Fruit fly (Drosophila melanogaster): ENCODE data around the gene Rhau.

Gene Rhau

dm6 chr2L:20752160-20752559 is 5.6 kb downstream of the Rhau start, which contains the start of the genes Amacr and Ns4 (continued):
- TF ChIP-seq nerfin-2 (GFP tag; IDR thresholded peaks at IDR 0.05; ENCODE audit: partially characterized antibody) (no peak), CG13424 (tag; optimal IDR thresholded peaks at IDR 0.05) (peak; percentile 65), D (optimal IDR thresholded peaks at IDR 0.05) (no peak), D (GFP tag; optimal IDR thresholded peaks at IDR 0.05) (no peak), dysf (GFP tag; IDR thresholded peaks at IDR 0.05) (peak; percentile 61; the same call in 2 of the 3 replicates), CG10147 (GFP tag; optimal IDR thresholded peaks at IDR 0.05) (no peak), Dip2 (GFP tag; IDR thresholded peaks at IDR 0.05) (no peak), disco-r (GFP tag; optimal IDR thresholded peaks at IDR 0.05) (no peak), Hand (GFP tag; optimal IDR thresholded peaks at IDR 0.05) (no peak), CG2875 (GFP tag; optimal IDR thresholded peaks at IDR 0.05) (no peak), CG32772 (GFP tag; IDR thresholded peaks at IDR 0.05) (no peak), CG8388 (GFP tag; optimal IDR thresholded peaks at IDR 0.05) (no peak), Dfd (GFP tag; optimal IDR thresholded peaks at IDR 0.05) (no peak), pho (GFP tag; optimal IDR thresholded peaks at IDR 0.05) (peak; percentile 61), CG15073 (GFP tag; optimal IDR thresholded peaks at IDR 0.05) (no peak), lola (GFP tag; optimal IDR thresholded peaks at IDR 0.05) (peak in 1 of 3 experiments; percentile 37), HmgZ (tag; optimal IDR thresholded peaks at IDR 0.05) (peak; percentile 52), zfh1 (GFP tag; IDR thresholded peaks at IDR 0.05) (0 out of 3 replicates have a peak, but pooled peaks have one; percentile 33), twi (tag; optimal IDR thresholded peaks at IDR 0.05) (peak; percentile 48), Ets97D (GFP tag; optimal IDR thresholded peaks at IDR 0.05) (peak; percentile 13), ken (GFP tag; IDR thresholded peaks at IDR 0.05) (0 out of 3 replicates have a peak, but pooled peaks have one; percentile 28), TFAM (GFP tag; optimal IDR thresholded peaks at IDR 0.05) (no peak), Dad (GFP tag; optimal IDR thresholded peaks at IDR 0.05) (peak; percentile 25), CG14441 (GFP tag; IDR thresholded peaks at IDR 0.05) (peak; percentile 17; the same call in 1 of the 2 replicates), dm (GFP tag; optimal IDR thresholded peaks at IDR 0.05) (peak; percentile 35), CrebB (tag; optimal IDR thresholded peaks at IDR 0.05) (peak; percentile 28), E2f2 (GFP tag; IDR thresholded peaks at IDR 0.05) (peak; percentile 38; the same call in 1 of the 2 replicates), ftz-f1 (GFP tag; optimal IDR thresholded peaks at IDR 0.05) (no peak), NC2β (GFP tag; optimal IDR thresholded peaks at IDR 0.05) (peak; percentile 25), CG4424 (GFP tag; optimal IDR thresholded peaks at IDR 0.05) (peak; percentile 31), CG11696 (GFP tag; IDR thresholded peaks at IDR 0.05) (0 out of 2 replicates have a peak, but pooled peaks have one; percentile 10), chinmo (GFP tag; IDR thresholded peaks at IDR 0.05; ENCODE audit: partially characterized antibody) (peak; percentile 64; the same call in 1 of the 4 replicates), CG32767 (GFP tag; IDR thresholded peaks at IDR 0.05) (no peak), chif (GFP tag; optimal IDR thresholded peaks at IDR 0.05) (peak; percentile 33 to 47), YL-1 (GFP tag; optimal IDR thresholded peaks at IDR 0.05) (peak; percentile 58), da (GFP tag; optimal IDR thresholded peaks at IDR 0.05) (peak; percentile 8)

- 0 out of 3 replicates have a peak, but pooled peaks have one; percentile 23 for TF ChIP-seq zen2 (GFP tag; IDR thresholded peaks at IDR 0.05; ENCODE audit: partially characterized antibody)
- peak in 1 of 2 experiments; percentile 52 for TF ChIP-seq crp (GFP tag; optimal IDR thresholded peaks at IDR 0.05)
- TF ChIP-seq Blimp-1 (GFP tag; optimal IDR thresholded peaks at IDR 0.05): peak; percentile 91
- 0 out of 2 replicates have a peak, but pooled peaks have one; percentile 21 for TF ChIP-seq stc (GFP tag; IDR thresholded peaks at IDR 0.05)
- TF ChIP-seq br (optimal IDR thresholded peaks at IDR 0.05): no peak
- TF ChIP-seq dm (GFP tag; optimal IDR thresholded peaks at IDR 0.05): peak; percentile 66
- TF ChIP-seq pb (GFP tag; optimal IDR thresholded peaks at IDR 0.05): no peak
- TF ChIP-seq B-H1 (GFP tag; IDR thresholded peaks at IDR 0.05): no peak
- no peak for TF ChIP-seq CG2712 (tag; optimal IDR thresholded peaks at IDR 0.05)
- no peak for TF ChIP-seq CG14965 (GFP tag; optimal IDR thresholded peaks at IDR 0.05; ENCODE audit: borderline replicate concordance)
- TF ChIP-seq Dref (GFP tag; IDR thresholded peaks at IDR 0.05): 0 out of 2 replicates have a peak, but pooled peaks have one; percentile 28
- 0 out of 3 replicates have a peak, but pooled peaks have one; percentile 9 for TF ChIP-seq vnd (GFP tag; IDR thresholded peaks at IDR 0.05; ENCODE audit: partially characterized antibody)
- TF ChIP-seq Rfx (GFP tag; IDR thresholded peaks at IDR 0.05): peak; percentile 39; the same call in 1 of the 2 replicates
- TF ChIP-seq sd (tag; optimal IDR thresholded peaks at IDR 0.05): peak; percentile 69
- 0 out of 3 replicates have a peak, but pooled peaks have one; percentile 34 for TF ChIP-seq zfh1 (GFP tag; IDR thresholded peaks at IDR 0.05)
- TF ChIP-seq ci (GFP tag; IDR thresholded peaks at IDR 0.05): peak; percentile 58
Measured at dm6 chr2L:20735121-20735855, 22.5 kb downstream of the Rhau start.

All from whole organism, embryonic.